Worm (Caenorhabditis elegans) whole organism, L2 larva: ENCODE data around the gene R03D7.15.
"Not testable (repeated sequence)": the region's sequence is repeated elsewhere in the genome, so short reads cannot be mapped to it uniquely, and the experiment has no call there.

Experiments used
- F13H6.1 ChIP-seq: sonication (generic microtip); optimal IDR thresholded peaks from 2 replicates; lab custom pipeline; 2016; ENCODE audit warnings: missing genetic modification characterization, missing compliant biosample characterization
- R02D3.7 ChIP-seq: fragments of 150-350 bp; optimal IDR thresholded peaks from 2 replicates; lab custom pipeline; 2014; ENCODE audit warnings: missing biosample characterization, missing genetic modification characterization
- Y55F3AM.14 ChIP-seq: fragments of 200-800 bp; sonication (Bioruptor generic); optimal IDR thresholded peaks from 2 replicates; lab custom pipeline; 2018; ENCODE audit warnings: mild to moderate bottlenecking, missing genetic modification characterization, missing compliant biosample characterization
- alr-1 ChIP-seq: fragments of 150-350 bp; optimal IDR thresholded peaks from 2 replicates; lab custom pipeline; 2014; ENCODE audit warnings: missing biosample characterization, missing genetic modification characterization
- aly-2 ChIP-seq: fragments of 150-350 bp; optimal IDR thresholded peaks from 2 replicates; lab custom pipeline; 2014; ENCODE audit warnings: missing biosample characterization, missing genetic modification characterization
- blmp-1 ChIP-seq: sonication (generic microtip); optimal IDR thresholded peaks from 2 replicates; lab custom pipeline; 2017; ENCODE audit warnings: missing genetic modification characterization, mild to moderate bottlenecking, missing compliant biosample characterization, antibody characterized with exemption, moderate library complexity; ENCODE audit not compliant: insufficient read depth
- ceh-16 ChIP-seq: fragments of 150-350 bp; optimal IDR thresholded peaks from 2 replicates; lab custom pipeline; 2014; ENCODE audit warnings: missing biosample characterization, missing genetic modification characterization
- crh-2 ChIP-seq: sonication (generic microtip); optimal IDR thresholded peaks from 2 replicates; lab custom pipeline; 2017; ENCODE audit warnings: missing biosample characterization, missing genetic modification characterization
- egl-27 ChIP-seq: sonication (generic microtip); optimal IDR thresholded peaks from 3 replicates; lab custom pipeline; 2017; ENCODE audit warnings: missing biosample characterization, missing genetic modification reagents, missing genetic modification characterization
- elt-1 ChIP-seq: fragments of 150-350 bp; optimal IDR thresholded peaks from 2 replicates; lab custom pipeline; 2014; ENCODE audit warnings: missing biosample characterization, missing genetic modification characterization
- elt-3 ChIP-seq: sonication (generic microtip); optimal IDR thresholded peaks from 2 replicates; lab custom pipeline; 2017; ENCODE audit warnings: missing biosample characterization, missing genetic modification characterization
- fos-1 ChIP-seq: fragments of 150-350 bp; optimal IDR thresholded peaks from 2 replicates; lab custom pipeline; 2014; ENCODE audit warnings: missing biosample characterization, missing genetic modification characterization
- gmeb-1 ChIP-seq: fragments of 150-350 bp; optimal IDR thresholded peaks from 2 replicates; lab custom pipeline; 2014; ENCODE audit warnings: missing biosample characterization, missing genetic modification characterization
- lin-13 ChIP-seq: fragments of 150-350 bp; optimal IDR thresholded peaks from 2 replicates; lab custom pipeline; 2014; ENCODE audit warnings: missing biosample characterization, missing genetic modification reagents, missing genetic modification characterization
- lin-39 ChIP-seq: fragments of 150-350 bp; optimal IDR thresholded peaks from 2 replicates; lab custom pipeline; 2014; ENCODE audit warnings: missing biosample characterization, missing genetic modification reagents, missing genetic modification characterization
- lsy-2 ChIP-seq, 2 experiments: fragments of 150-350 bp in 1 of 2; sonication (generic microtip) in 1 of 2; optimal IDR thresholded peaks; 2 replicates each; lab custom pipeline; 2014 to 2017; ENCODE audit warnings: missing biosample characterization in 2 of 2, missing genetic modification characterization in 2 of 2
- mab-5 ChIP-seq: fragments of 150-350 bp; optimal IDR thresholded peaks from 2 replicates; lab custom pipeline; 2014; ENCODE audit warnings: missing biosample characterization, missing genetic modification characterization
- mbf-1 ChIP-seq: sonication (generic microtip); optimal IDR thresholded peaks from 2 replicates; lab custom pipeline; 2017; ENCODE audit warnings: missing biosample characterization, missing genetic modification characterization
- nhr-10 ChIP-seq: sonication (generic microtip); optimal IDR thresholded peaks from 2 replicates; lab custom pipeline; 2017; ENCODE audit warnings: missing biosample characterization, missing genetic modification characterization
- nhr-11 ChIP-seq: fragments of 150-350 bp; optimal IDR thresholded peaks from 2 replicates; lab custom pipeline; 2014; ENCODE audit warnings: missing biosample characterization, missing genetic modification characterization
- nhr-12 ChIP-seq: fragments of 150-350 bp; optimal IDR thresholded peaks from 2 replicates; lab custom pipeline; 2014; ENCODE audit warnings: missing biosample characterization, missing genetic modification characterization
- nhr-21 ChIP-seq: fragments of 150-350 bp; optimal IDR thresholded peaks from 2 replicates; lab custom pipeline; 2014; ENCODE audit warnings: missing biosample characterization, missing genetic modification characterization
- nhr-23 ChIP-seq: fragments of 150-350 bp; optimal IDR thresholded peaks from 2 replicates; lab custom pipeline; 2014; ENCODE audit warnings: missing biosample characterization, missing genetic modification reagents, missing genetic modification characterization
- nhr-237 ChIP-seq: fragments of 150-350 bp; optimal IDR thresholded peaks from 2 replicates; lab custom pipeline; 2014; ENCODE audit warnings: missing biosample characterization, missing genetic modification characterization
- nhr-25 ChIP-seq: fragments of 150-350 bp; sonication (generic microtip); optimal IDR thresholded peaks from 3 replicates; lab custom pipeline; 2014; ENCODE audit warnings: missing biosample characterization, missing genetic modification characterization
- nhr-6 ChIP-seq: fragments of 150-350 bp; optimal IDR thresholded peaks from 2 replicates; lab custom pipeline; 2014; ENCODE audit warnings: missing biosample characterization, missing genetic modification characterization
- nhr-77 ChIP-seq: fragments of 150-350 bp; optimal IDR thresholded peaks from 2 replicates; lab custom pipeline; 2014; ENCODE audit warnings: missing biosample characterization, missing genetic modification characterization
- peb-1 ChIP-seq: fragments of 150-350 bp; optimal IDR thresholded peaks from 2 replicates; lab custom pipeline; 2014; ENCODE audit warnings: missing biosample characterization, missing genetic modification characterization
- sem-4 ChIP-seq: fragments of 150-350 bp; optimal IDR thresholded peaks from 2 replicates; lab custom pipeline; 2014; ENCODE audit warnings: missing biosample characterization, missing genetic modification reagents, missing genetic modification characterization
- skn-1 ChIP-seq: sonication (generic microtip); optimal IDR thresholded peaks from 2 replicates; lab custom pipeline; 2017; ENCODE audit warnings: missing biosample characterization, missing genetic modification characterization
- sma-9 ChIP-seq, 2 experiments: fragments of 150-350 bp in 1 of 2; sonication (generic microtip) in 1 of 2; optimal IDR thresholded peaks; 2 replicates each; lab custom pipeline; 2014 to 2016; ENCODE audit warnings: missing genetic modification characterization in 2 of 2, mild to moderate bottlenecking in 1 of 2, missing biosample characterization in 1 of 2, missing compliant biosample characterization in 1 of 2, missing genetic modification reagents in 1 of 2, moderate library complexity in 1 of 2
- snpc-4 ChIP-seq: fragments of 150-350 bp; optimal IDR thresholded peaks from 2 replicates; lab custom pipeline; 2014; ENCODE audit warnings: missing biosample characterization, missing genetic modification characterization
- unc-39 ChIP-seq: fragments of 150-350 bp; optimal IDR thresholded peaks from 2 replicates; lab custom pipeline; 2014; ENCODE audit warnings: missing biosample characterization, missing genetic modification characterization
- unc-62 ChIP-seq: fragments of 150-350 bp; optimal IDR thresholded peaks from 2 replicates; lab custom pipeline; 2014; ENCODE audit warnings: missing biosample characterization, missing genetic modification reagents, missing genetic modification characterization
- zag-1 ChIP-seq: fragments of 150-350 bp; optimal IDR thresholded peaks from 2 replicates; lab custom pipeline; 2014; ENCODE audit warnings: missing biosample characterization, missing genetic modification characterization
- ztf-1 ChIP-seq: fragments of 200-800 bp; sonication (Bioruptor generic); conservative IDR thresholded peaks from 2 replicates; pipeline ENCODE4 v1.3.6; 2022; ENCODE audit warnings: missing genetic modification characterization, missing compliant biosample characterization
- ztf-4 ChIP-seq: fragments of 150-350 bp; optimal IDR thresholded peaks from 2 replicates; lab custom pipeline; 2014; ENCODE audit warnings: missing biosample characterization, missing genetic modification characterization

R03D7.15 gene

DNA sequence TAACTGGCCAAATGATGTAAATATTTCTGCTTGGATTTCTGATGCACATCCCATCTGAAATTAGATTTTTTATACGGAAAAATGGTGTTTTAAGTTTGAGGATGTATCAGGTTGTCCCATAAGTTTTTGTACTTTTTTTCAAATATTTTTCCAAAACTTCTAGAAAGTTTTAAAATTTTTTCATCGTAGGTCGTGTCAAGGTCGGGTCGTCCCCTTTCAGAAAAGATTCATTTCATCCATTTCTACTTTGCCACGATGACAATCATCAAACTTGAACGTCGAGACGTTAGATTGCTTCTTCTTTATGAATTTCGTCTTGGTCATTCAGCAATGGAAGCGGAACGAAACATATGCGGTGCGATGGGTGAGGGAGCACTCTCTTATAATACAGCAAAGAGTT lies 37.6 kb upstream of the R03D7.15 start, which contains the start of gene sra-12:
Gene sra-12 (minus strand): TSS at position 101 of the 400 bp plus-strand sequence.
- TF ChIP-seq lin-13; snpc-4 (tag; lab: Kevin White, UChicago); sem-4 (tag; lab: Kevin White, UChicago): not testable (repeated sequence)

- TF ChIP-seq ztf-4 (no peak), blmp-1 (tag; lab: Kevin White, UChicago) (no peak), elt-1 (tag; lab: Kevin White, UChicago) (no peak), F13H6.1 (tag; lab: Kevin White, UChicago) (no peak), nhr-11 (tag; lab: Kevin White, UChicago) (no peak), ztf-1 (GFP tag; lab: Robert Waterston, UW) (no peak), ceh-16 (tag; lab: Kevin White, UChicago) (no peak), fos-1 (tag; lab: Kevin White, UChicago) (no peak), unc-62 (GFP tag; lab: Kevin White, UChicago) (no peak), nhr-77 (tag; lab: Kevin White, UChicago) (no peak), nhr-12 (no peak)
These were observed 31.8 kb upstream of the R03D7.15 start, which contains the start of gene sra-11 for ce11 chrII:10910219-10910618. Gene sra-11 (minus strand): TSS chrII:10910319.

- no peak for TF ChIP-seq skn-1 (tag; lab: Kevin White, UChicago)
- no peak for TF ChIP-seq peb-1
- no peak for TF ChIP-seq nhr-25
- TF ChIP-seq mab-5 = no peak
- TF ChIP-seq nhr-21 (tag; lab: Kevin White, UChicago) = no peak
- no peak for TF ChIP-seq ztf-1 (GFP tag; lab: Robert Waterston, UW)
- TF ChIP-seq aly-2 (tag; lab: Kevin White, UChicago) = no peak
- no peak for TF ChIP-seq blmp-1 (tag; lab: Kevin White, UChicago)
- TF ChIP-seq sem-4 (tag; lab: Kevin White, UChicago) = no peak
- no peak for TF ChIP-seq nhr-237 (tag; lab: Kevin White, UChicago)
- no peak for TF ChIP-seq snpc-4 (tag; lab: Kevin White, UChicago)
- TF ChIP-seq egl-27 (tag; lab: Kevin White, UChicago) = no peak
- no peak for TF ChIP-seq sma-9 (GFP tag; optimal IDR thresholded peaks at IDR 0.05; lab: Kevin White, UChicago)
- no peak for TF ChIP-seq sma-9 (tag; optimal IDR thresholded peaks at IDR 0.05; lab: Kevin White, UChicago)
- TF ChIP-seq nhr-23 (tag; lab: Kevin White, UChicago) = no peak
- TF ChIP-seq nhr-10 (tag; lab: Kevin White, UChicago) = no peak
- TF ChIP-seq alr-1 (tag; lab: Kevin White, UChicago) = no peak
- TF ChIP-seq R02D3.7 = no peak
- no peak for TF ChIP-seq lsy-2 (tag; optimal IDR thresholded peaks at IDR 0.05; lab: Kevin White, UChicago)
These were observed 29.0 kb upstream of the R03D7.15 start for ce11 chrII:10912995-10913394.

DNA sequence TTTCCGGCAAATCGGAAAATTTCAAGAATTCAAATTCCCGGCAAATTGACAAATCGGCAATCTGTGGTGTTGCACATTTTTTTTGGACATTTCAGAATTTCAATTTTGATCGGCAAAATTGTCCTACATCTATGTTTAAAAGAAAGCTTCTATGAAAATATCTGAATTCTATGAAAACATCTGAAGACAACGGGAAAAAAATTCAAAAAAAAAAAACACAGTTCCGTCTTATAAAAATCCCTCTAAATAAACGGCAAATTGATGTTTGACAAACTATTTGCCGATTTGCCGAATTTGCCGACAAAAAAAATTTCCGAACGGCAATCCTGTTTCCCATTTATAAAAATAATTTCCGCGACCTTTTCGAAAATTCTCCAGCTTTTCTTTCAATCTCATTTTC lies 27.6 kb upstream of the R03D7.15 start, which contains the start of gene F44F4.15:
Gene F44F4.15 (plus strand): TSS at position 301 of the 400 bp plus-strand sequence.
- TF ChIP-seq gmeb-1 (tag; lab: Kevin White, UChicago) (no peak), blmp-1 (tag; lab: Kevin White, UChicago) (no peak), F13H6.1 (tag; lab: Kevin White, UChicago) (no peak), unc-39 (tag; lab: Kevin White, UChicago) (no peak), nhr-11 (tag; lab: Kevin White, UChicago) (no peak), sem-4 (tag; lab: Kevin White, UChicago) (no peak), crh-2 (tag; lab: Kevin White, UChicago) (no peak), lin-39 (tag; lab: Kevin White, UChicago) (no peak), nhr-6 (tag; lab: Kevin White, UChicago) (no peak), nhr-23 (tag; lab: Kevin White, UChicago) (no peak)

DNA sequence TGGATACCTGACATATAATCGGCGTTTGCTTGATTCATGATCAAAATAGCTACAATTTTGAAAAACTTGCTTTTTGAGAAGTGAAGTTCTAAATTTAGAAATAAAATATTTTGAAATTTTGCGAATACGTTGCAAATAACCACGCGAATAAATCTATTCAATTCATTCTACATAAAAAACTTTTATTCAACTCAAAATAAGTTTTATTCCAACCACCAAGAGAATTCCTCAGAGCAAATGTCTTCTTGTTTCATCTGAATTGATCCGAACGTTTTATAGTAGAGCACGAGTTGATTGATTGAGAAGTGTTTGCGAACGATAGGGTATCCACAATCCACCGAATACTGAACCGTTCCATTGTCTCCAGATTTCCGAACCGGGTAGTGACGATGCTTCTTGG lies 26.3 kb upstream of the R03D7.15 start, which contains the start of gene F44F4.9:
Gene F44F4.9 (minus strand): TSS at position 101 of the 400 bp plus-strand sequence.
- no peak for TF ChIP-seq lin-39 (tag; lab: Kevin White, UChicago)
- no peak for TF ChIP-seq nhr-237 (tag; lab: Kevin White, UChicago)
- no peak for TF ChIP-seq Y55F3AM.14 (GFP tag; lab: Kevin White, UChicago)
- no peak for TF ChIP-seq R02D3.7
- TF ChIP-seq nhr-12 = no peak
- no peak for TF ChIP-seq nhr-77 (tag; lab: Kevin White, UChicago)
- no peak for TF ChIP-seq elt-1 (tag; lab: Kevin White, UChicago)
- no peak for TF ChIP-seq aly-2 (tag; lab: Kevin White, UChicago)
- TF ChIP-seq zag-1 (tag; lab: Kevin White, UChicago) = no peak
- no peak for TF ChIP-seq mab-5
- TF ChIP-seq elt-3 = no peak
- no peak for TF ChIP-seq nhr-21 (tag; lab: Kevin White, UChicago)
- no peak for TF ChIP-seq ztf-4
- no peak for TF ChIP-seq mbf-1 (tag; lab: Kevin White, UChicago)
- TF ChIP-seq ceh-16 (tag; lab: Kevin White, UChicago) = no peak
- no peak for TF ChIP-seq unc-62 (GFP tag; lab: Kevin White, UChicago)
- TF ChIP-seq nhr-25 = no peak
